Worm (Caenorhabditis elegans) whole organism, L2 larva: ENCODE data around the gene fbxb-104.
A peak's percentile ranks its signal among the peaks of the same experiment; 100 is the strongest.

Source experiments
- C34F6.9 ChIP-seq: fragments of 150-350 bp; optimal IDR thresholded peaks from 2 replicates; lab custom pipeline; 2014; ENCODE audit warnings: missing biosample characterization, missing genetic modification characterization
- F13H6.1 ChIP-seq: sonication (generic microtip); optimal IDR thresholded peaks from 2 replicates; lab custom pipeline; 2016; ENCODE audit warnings: missing genetic modification characterization, missing compliant biosample characterization
- R02D3.7 ChIP-seq: fragments of 150-350 bp; optimal IDR thresholded peaks from 2 replicates; lab custom pipeline; 2014; ENCODE audit warnings: missing biosample characterization, missing genetic modification characterization
- Y55F3AM.14 ChIP-seq: fragments of 200-800 bp; sonication (Bioruptor generic); optimal IDR thresholded peaks from 2 replicates; lab custom pipeline; 2018; ENCODE audit warnings: mild to moderate bottlenecking, missing genetic modification characterization, missing compliant biosample characterization
- ZK546.5 ChIP-seq: sonication (generic microtip); optimal IDR thresholded peaks from 2 replicates; lab custom pipeline; 2017; ENCODE audit warnings: missing biosample characterization, missing genetic modification characterization
- alr-1 ChIP-seq: fragments of 150-350 bp; optimal IDR thresholded peaks from 2 replicates; lab custom pipeline; 2014; ENCODE audit warnings: missing biosample characterization, missing genetic modification characterization
- aly-2 ChIP-seq: fragments of 150-350 bp; optimal IDR thresholded peaks from 2 replicates; lab custom pipeline; 2014; ENCODE audit warnings: missing biosample characterization, missing genetic modification characterization
- blmp-1 ChIP-seq: sonication (generic microtip); optimal IDR thresholded peaks from 2 replicates; lab custom pipeline; 2017; ENCODE audit warnings: missing genetic modification characterization, mild to moderate bottlenecking, missing compliant biosample characterization, antibody characterized with exemption, moderate library complexity; ENCODE audit not compliant: insufficient read depth
- ceh-16 ChIP-seq: fragments of 150-350 bp; optimal IDR thresholded peaks from 2 replicates; lab custom pipeline; 2014; ENCODE audit warnings: missing biosample characterization, missing genetic modification characterization
- ceh-82 ChIP-seq: fragments of 150-350 bp; optimal IDR thresholded peaks from 2 replicates; lab custom pipeline; 2014; ENCODE audit warnings: missing biosample characterization, missing genetic modification characterization
- crh-2 ChIP-seq: sonication (generic microtip); optimal IDR thresholded peaks from 2 replicates; lab custom pipeline; 2017; ENCODE audit warnings: missing biosample characterization, missing genetic modification characterization
- dmd-4 ChIP-seq: sonication (generic microtip); optimal IDR thresholded peaks from 2 replicates; lab custom pipeline; 2017; ENCODE audit warnings: missing biosample characterization, missing genetic modification characterization
- egl-27 ChIP-seq: sonication (generic microtip); optimal IDR thresholded peaks from 3 replicates; lab custom pipeline; 2017; ENCODE audit warnings: missing biosample characterization, missing genetic modification reagents, missing genetic modification characterization
- elt-1 ChIP-seq: fragments of 150-350 bp; optimal IDR thresholded peaks from 2 replicates; lab custom pipeline; 2014; ENCODE audit warnings: missing biosample characterization, missing genetic modification characterization
- elt-3 ChIP-seq: sonication (generic microtip); optimal IDR thresholded peaks from 2 replicates; lab custom pipeline; 2017; ENCODE audit warnings: missing biosample characterization, missing genetic modification characterization
- fos-1 ChIP-seq: fragments of 150-350 bp; optimal IDR thresholded peaks from 2 replicates; lab custom pipeline; 2014; ENCODE audit warnings: missing biosample characterization, missing genetic modification characterization
- gmeb-1 ChIP-seq: fragments of 150-350 bp; optimal IDR thresholded peaks from 2 replicates; lab custom pipeline; 2014; ENCODE audit warnings: missing biosample characterization, missing genetic modification characterization
- lin-11 ChIP-seq: fragments of 150-350 bp; sonication (generic microtip); optimal IDR thresholded peaks from 2 replicates; lab custom pipeline; 2014; ENCODE audit warnings: missing biosample characterization, missing genetic modification characterization, inconsistent platforms, mixed read lengths
- lin-13 ChIP-seq: fragments of 150-350 bp; optimal IDR thresholded peaks from 2 replicates; lab custom pipeline; 2014; ENCODE audit warnings: missing biosample characterization, missing genetic modification reagents, missing genetic modification characterization
- lin-39 ChIP-seq: fragments of 150-350 bp; optimal IDR thresholded peaks from 2 replicates; lab custom pipeline; 2014; ENCODE audit warnings: missing biosample characterization, missing genetic modification reagents, missing genetic modification characterization
- lsy-2 ChIP-seq, 2 experiments: fragments of 150-350 bp in 1 of 2; sonication (generic microtip) in 1 of 2; optimal IDR thresholded peaks; 2 replicates each; lab custom pipeline; 2014 to 2017; ENCODE audit warnings: missing biosample characterization in 2 of 2, missing genetic modification characterization in 2 of 2
- mab-5 ChIP-seq: fragments of 150-350 bp; optimal IDR thresholded peaks from 2 replicates; lab custom pipeline; 2014; ENCODE audit warnings: missing biosample characterization, missing genetic modification characterization
- mbf-1 ChIP-seq: sonication (generic microtip); optimal IDR thresholded peaks from 2 replicates; lab custom pipeline; 2017; ENCODE audit warnings: missing biosample characterization, missing genetic modification characterization
- mdl-1 ChIP-seq, 2 experiments: fragments of 150-350 bp in 1 of 2; sonication (generic microtip) in 1 of 2; optimal IDR thresholded peaks; 2 replicates each; lab custom pipeline; 2017; ENCODE audit warnings: missing biosample characterization in 2 of 2, missing genetic modification characterization in 2 of 2
- nhr-11 ChIP-seq: fragments of 150-350 bp; optimal IDR thresholded peaks from 2 replicates; lab custom pipeline; 2014; ENCODE audit warnings: missing biosample characterization, missing genetic modification characterization
- nhr-129 ChIP-seq: fragments of 150-350 bp; optimal IDR thresholded peaks from 2 replicates; lab custom pipeline; 2014; ENCODE audit warnings: missing biosample characterization, missing genetic modification characterization
- nhr-21 ChIP-seq: fragments of 150-350 bp; optimal IDR thresholded peaks from 2 replicates; lab custom pipeline; 2014; ENCODE audit warnings: missing biosample characterization, missing genetic modification characterization
- nhr-237 ChIP-seq: fragments of 150-350 bp; optimal IDR thresholded peaks from 2 replicates; lab custom pipeline; 2014; ENCODE audit warnings: missing biosample characterization, missing genetic modification characterization
- nhr-25 ChIP-seq: fragments of 150-350 bp; sonication (generic microtip); optimal IDR thresholded peaks from 3 replicates; lab custom pipeline; 2014; ENCODE audit warnings: missing biosample characterization, missing genetic modification characterization
- nhr-77 ChIP-seq: fragments of 150-350 bp; optimal IDR thresholded peaks from 2 replicates; lab custom pipeline; 2014; ENCODE audit warnings: missing biosample characterization, missing genetic modification characterization
- peb-1 ChIP-seq: fragments of 150-350 bp; optimal IDR thresholded peaks from 2 replicates; lab custom pipeline; 2014; ENCODE audit warnings: missing biosample characterization, missing genetic modification characterization
- sem-4 ChIP-seq: fragments of 150-350 bp; optimal IDR thresholded peaks from 2 replicates; lab custom pipeline; 2014; ENCODE audit warnings: missing biosample characterization, missing genetic modification reagents, missing genetic modification characterization
- skn-1 ChIP-seq: sonication (generic microtip); optimal IDR thresholded peaks from 2 replicates; lab custom pipeline; 2017; ENCODE audit warnings: missing biosample characterization, missing genetic modification characterization
- sma-3 ChIP-seq: sonication (generic microtip); optimal IDR thresholded peaks from 2 replicates; lab custom pipeline; 2016; ENCODE audit warnings: missing genetic modification reagents, missing genetic modification characterization, missing compliant biosample characterization
- snpc-4 ChIP-seq: fragments of 150-350 bp; optimal IDR thresholded peaks from 2 replicates; lab custom pipeline; 2014; ENCODE audit warnings: missing biosample characterization, missing genetic modification characterization
- unc-39 ChIP-seq: fragments of 150-350 bp; optimal IDR thresholded peaks from 2 replicates; lab custom pipeline; 2014; ENCODE audit warnings: missing biosample characterization, missing genetic modification characterization
- unc-55 ChIP-seq: fragments of 150-350 bp; sonication (generic microtip); optimal IDR thresholded peaks from 3 replicates; lab custom pipeline; 2014; ENCODE audit warnings: missing biosample characterization, missing genetic modification reagents, missing genetic modification characterization
- zag-1 ChIP-seq: fragments of 150-350 bp; optimal IDR thresholded peaks from 2 replicates; lab custom pipeline; 2014; ENCODE audit warnings: missing biosample characterization, missing genetic modification characterization
- ztf-1 ChIP-seq: fragments of 200-800 bp; sonication (Bioruptor generic); conservative IDR thresholded peaks from 2 replicates; pipeline ENCODE4 v1.3.6; 2022; ENCODE audit warnings: missing genetic modification characterization, missing compliant biosample characterization
- ztf-11 ChIP-seq: sonication (generic microtip); optimal IDR thresholded peaks from 2 replicates; lab custom pipeline; 2017; ENCODE audit warnings: missing biosample characterization, missing genetic modification characterization
- ztf-4 ChIP-seq: fragments of 150-350 bp; optimal IDR thresholded peaks from 2 replicates; lab custom pipeline; 2014; ENCODE audit warnings: missing biosample characterization, missing genetic modification characterization

The fbxb-104 gene

DNA sequence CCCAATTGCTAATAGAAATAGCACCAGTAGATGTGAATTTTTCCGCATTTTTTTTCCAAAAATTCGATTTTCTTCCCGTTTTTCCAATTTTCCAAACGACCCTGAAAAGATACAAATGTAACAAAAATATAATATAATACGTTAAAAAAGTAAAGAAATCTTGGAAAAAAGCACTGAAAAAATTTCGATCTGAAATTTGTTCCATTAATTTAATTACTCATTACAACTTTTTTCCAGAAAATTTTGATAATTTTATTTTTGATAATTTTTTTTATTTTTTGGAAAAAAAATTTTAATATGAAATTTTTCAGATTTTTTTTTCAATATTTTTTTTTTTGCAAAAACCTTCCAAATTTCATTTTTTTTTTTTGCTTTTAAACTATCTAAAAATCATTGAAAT is 40.7 kb downstream of the fbxb-104 start, which contains the start of gene skpo-2:
TSS of gene skpo-2 (minus strand) at position 101 of the 400 bp plus-strand sequence.
- TF ChIP-seq blmp-1 (tag; lab: Kevin White, UChicago) (no peak), Y55F3AM.14 (no peak), nhr-77 (tag; lab: Kevin White, UChicago) (no peak), lin-13 (GFP tag; lab: Kevin White, UChicago) (no peak), egl-27 (tag; lab: Kevin White, UChicago) (no peak), lin-11 (tag; lab: Kevin White, UChicago) (no peak), fos-1 (tag; lab: Kevin White, UChicago) (no peak), crh-2 (tag; lab: Kevin White, UChicago) (no peak), R02D3.7 (no peak), lin-39 (tag; lab: Kevin White, UChicago) (no peak), unc-39 (tag; lab: Kevin White, UChicago) (no peak), elt-3 (no peak), nhr-25 (tag; lab: Kevin White, UChicago) (no peak), nhr-11 (tag; lab: Kevin White, UChicago) (no peak), dmd-4 (tag; lab: Kevin White, UChicago) (no peak), mdl-1 (tag; optimal IDR thresholded peaks at IDR 0.05; lab: Kevin White, UChicago) (no peak), ceh-16 (tag; lab: Kevin White, UChicago) (no peak), alr-1 (tag; lab: Kevin White, UChicago) (no peak)

DNA sequence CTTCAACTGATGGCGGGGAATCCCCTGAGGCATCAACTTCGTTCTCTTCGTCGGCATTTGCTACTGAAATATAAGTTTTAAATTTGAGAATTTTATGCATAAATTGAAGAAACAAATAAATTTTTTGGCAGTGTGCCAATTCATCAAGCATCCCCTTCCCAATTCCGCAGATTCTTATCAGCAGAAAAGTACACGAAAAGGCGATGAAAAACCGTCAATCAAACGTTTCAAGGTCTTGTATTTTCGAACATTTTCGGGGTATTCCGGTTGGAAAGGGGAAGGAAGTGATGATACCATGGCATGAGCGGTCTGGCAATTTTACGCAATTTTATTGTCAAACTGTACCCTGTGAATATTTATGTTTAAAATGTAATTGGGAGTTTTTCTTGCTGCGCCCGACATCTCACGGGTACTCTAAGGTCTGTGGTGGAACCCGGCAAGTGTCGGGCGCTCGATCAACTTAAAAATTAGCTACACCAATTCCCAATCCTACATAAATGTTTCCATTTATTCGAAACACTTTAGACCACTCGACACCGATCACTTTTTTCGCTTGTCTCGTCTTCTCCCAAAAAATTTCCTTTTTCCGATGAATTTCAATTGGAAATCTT is 42.1 kb downstream of the fbxb-104 start:
- TF ChIP-seq unc-39 (tag; lab: Kevin White, UChicago) (no peak), elt-3 (no peak), snpc-4 (tag; lab: Kevin White, UChicago) (peak; percentile 67), elt-1 (no peak), nhr-25 (tag; lab: Kevin White, UChicago) (peak; percentile 26), sem-4 (tag; lab: Kevin White, UChicago) (no peak), mab-5 (tag; lab: Kevin White, UChicago) (no peak), fos-1 (tag; lab: Kevin White, UChicago) (no peak), nhr-237 (tag; lab: Kevin White, UChicago) (no peak), egl-27 (tag; lab: Kevin White, UChicago) (no peak), ZK546.5 (tag; lab: Kevin White, UChicago) (no peak), lin-11 (tag; lab: Kevin White, UChicago) (no peak)

DNA sequence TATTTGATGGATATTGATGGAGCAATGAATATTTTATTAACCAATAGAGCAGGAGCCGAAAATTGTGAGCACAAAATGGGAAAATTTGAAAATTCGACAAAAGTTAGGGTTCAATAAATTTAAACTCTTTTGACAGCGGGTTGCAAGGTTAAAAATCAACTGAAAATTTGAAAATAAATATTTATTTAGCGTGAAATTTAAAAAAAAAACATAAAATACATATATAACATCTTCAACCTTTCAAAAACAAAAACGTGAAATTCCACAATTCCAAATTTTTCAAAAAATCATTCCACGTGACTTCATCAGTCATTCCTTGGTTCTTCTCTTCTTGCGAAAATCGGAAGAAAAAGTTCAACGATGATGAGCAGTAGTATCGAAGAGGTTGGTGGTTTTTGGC is 47.7 kb downstream of the fbxb-104 start, which contains the start of gene C16C8.18:
TSS of gene C16C8.18 (plus strand) at position 301 of the 400 bp plus-strand sequence.
- TF ChIP-seq unc-55 (GFP tag; lab: Kevin White, UChicago) (peak; percentile 27), sma-3 (GFP tag; lab: Kevin White, UChicago) (no peak), Y55F3AM.14 (no peak), nhr-77 (tag; lab: Kevin White, UChicago) (no peak), mbf-1 (tag; lab: Kevin White, UChicago) (no peak), skn-1 (tag; lab: Kevin White, UChicago) (no peak), elt-1 (no peak), C34F6.9 (tag; lab: Kevin White, UChicago) (no peak)

DNA sequence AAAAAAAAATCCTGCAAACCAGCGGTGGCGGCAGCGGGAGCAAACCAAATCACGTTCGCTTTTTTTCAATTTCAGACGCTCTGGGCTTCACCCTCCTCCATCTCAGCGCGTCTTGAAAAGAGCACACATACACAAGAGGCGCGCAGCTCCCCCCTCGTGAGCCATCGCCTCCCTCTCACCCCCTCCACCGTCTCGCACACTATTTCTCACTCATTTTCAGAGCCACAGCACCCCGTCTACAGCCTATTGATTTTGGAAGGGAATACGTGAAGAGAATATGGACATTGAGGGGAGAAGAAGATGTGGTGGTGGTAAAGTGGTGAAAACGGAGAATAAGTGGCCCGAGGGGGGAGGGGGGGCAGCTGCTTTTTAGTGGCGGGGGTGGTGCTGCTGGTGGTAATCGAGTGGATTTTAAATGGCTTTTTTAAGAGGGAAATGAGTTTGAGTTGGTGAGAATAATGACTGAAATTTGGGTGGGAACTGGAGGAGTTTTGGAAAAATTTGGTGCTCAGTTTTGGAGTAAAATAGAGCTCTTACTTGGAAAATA is 48.8 kb downstream of the fbxb-104 start:
- peak; percentile 12 for TF ChIP-seq snpc-4 (tag; lab: Kevin White, UChicago)
- no peak for TF ChIP-seq ceh-82 (tag; lab: Kevin White, UChicago)
- TF ChIP-seq gmeb-1 (tag; lab: Kevin White, UChicago): no peak
- TF ChIP-seq lin-11 (tag; lab: Kevin White, UChicago): peak; percentile 66
- no peak for TF ChIP-seq mab-5 (tag; lab: Kevin White, UChicago)
- no peak for TF ChIP-seq ztf-11 (tag; lab: Kevin White, UChicago)
- TF ChIP-seq nhr-21: no peak
- TF ChIP-seq unc-39 (tag; lab: Kevin White, UChicago): no peak
- TF ChIP-seq nhr-237 (tag; lab: Kevin White, UChicago): no peak
- TF ChIP-seq F13H6.1 (tag; lab: Kevin White, UChicago): peak; percentile 1
- no peak for TF ChIP-seq Y55F3AM.14
- no peak for TF ChIP-seq aly-2 (tag; lab: Kevin White, UChicago)
- no peak for TF ChIP-seq ztf-1 (GFP tag; lab: Robert Waterston, UW)
- no peak for TF ChIP-seq R02D3.7
- TF ChIP-seq fos-1 (tag; lab: Kevin White, UChicago): no peak
- peak; percentile 17 for TF ChIP-seq lin-13 (GFP tag; lab: Kevin White, UChicago)
- peak; percentile 56 for TF ChIP-seq C34F6.9 (tag; lab: Kevin White, UChicago)
- TF ChIP-seq mdl-1 (tag; optimal IDR thresholded peaks at IDR 0.05; lab: Kevin White, UChicago): peak in 1 of 2 experiments; percentile 51
- TF ChIP-seq lsy-2 (tag; optimal IDR thresholded peaks at IDR 0.05; lab: Kevin White, UChicago): peak in 1 of 2 experiments; percentile 49
- TF ChIP-seq zag-1 (tag; lab: Kevin White, UChicago): peak; percentile 9
- TF ChIP-seq unc-55 (GFP tag; lab: Kevin White, UChicago): peak; percentile 73
- peak; percentile 0 for TF ChIP-seq crh-2 (tag; lab: Kevin White, UChicago)
- no peak for TF ChIP-seq peb-1 (tag; lab: Kevin White, UChicago)
- TF ChIP-seq lin-39 (tag; lab: Kevin White, UChicago): no peak
- TF ChIP-seq nhr-11 (tag; lab: Kevin White, UChicago): no peak
- TF ChIP-seq ceh-16 (tag; lab: Kevin White, UChicago): no peak
- peak; percentile 22 for TF ChIP-seq nhr-129 (tag; lab: Kevin White, UChicago)
- no peak for TF ChIP-seq ztf-4 (tag; lab: Kevin White, UChicago)
